In genomic region chrV:13880163-13880562, ce11 we compare ENCODE assay signal across 7 worm cellular contexts.
A peak's percentile ranks its signal among the peaks of the same experiment; 100 is the strongest.
TF ChIP-seq lines count a peak whose summit lies in the region.

No protein-coding gene starts in this region.

TF ChIP-seq in whole organism, L1 larva, 84 proteins besides CTCF, POLR2A, EP300 and RAD21:
- TF ChIP-seq Y116A8C.19 (tag; optimal IDR thresholded peaks at IDR 0.05; lab: Kevin White, UChicago; ENCODE audit: borderline replicate concordance) (no peak), mep-1 (tag; optimal IDR thresholded peaks at IDR 0.05; lab: Kevin White, UChicago) (no peak), dpl-1 (GFP tag; optimal IDR thresholded peaks at IDR 0.05; lab: Kevin White, UChicago) (peak; percentile 6 to 62 (median 56)), lin-14 (GFP tag; optimal IDR thresholded peaks at IDR 0.05; lab: Kevin White, UChicago) (peak; percentile 58), lin-35 (GFP tag; optimal IDR thresholded peaks at IDR 0.05; lab: Kevin White, UChicago) (peak; percentile 19 to 55), rnt-1 (tag; optimal IDR thresholded peaks at IDR 0.05; lab: Kevin White, UChicago) (peak; percentile 3), snu-23 (GFP tag; optimal IDR thresholded peaks at IDR 0.05; lab: Kevin White, UChicago) (peak; percentile 15), blmp-1 (tag; optimal IDR thresholded peaks at IDR 0.05; lab: Kevin White, UChicago) (peak; percentile 4), lsy-2 (tag; optimal IDR thresholded peaks at IDR 0.05; lab: Kevin White, UChicago) (peak in 1 of 2 experiments; percentile 41), elt-2 (tag; optimal IDR thresholded peaks at IDR 0.05; lab: Kevin White, UChicago) (no peak), efl-1 (optimal IDR thresholded peaks at IDR 0.05; lab: Kevin White, UChicago) (peak; percentile 39 to 54), efl-1 (GFP tag; optimal IDR thresholded peaks at IDR 0.05 in 1 of 2; lab: Kevin White, UChicago) (peak; percentile 57 to 87)

TF ChIP-seq in whole organism, L2 larva, 48 proteins besides CTCF, POLR2A, EP300 and RAD21:
- no peak for TF ChIP-seq R02D3.7 (tag; optimal IDR thresholded peaks at IDR 0.05; lab: Kevin White, UChicago)
- peak; percentile 33 for TF ChIP-seq C34F6.9 (tag; optimal IDR thresholded peaks at IDR 0.05; lab: Kevin White, UChicago)
- no peak for TF ChIP-seq ama-1 (optimal IDR thresholded peaks at IDR 0.05; lab: Kevin White, UChicago)
- no peak for TF ChIP-seq unc-55 (GFP tag; optimal IDR thresholded peaks at IDR 0.05; lab: Kevin White, UChicago)
- TF ChIP-seq dmd-4 (tag; optimal IDR thresholded peaks at IDR 0.05; lab: Kevin White, UChicago): no peak
- TF ChIP-seq ZK546.5 (tag; optimal IDR thresholded peaks at IDR 0.05; lab: Kevin White, UChicago): no peak
TF ChIP-seq in whole organism, L2 larva: peak in this region for 1.

TF ChIP-seq in whole organism, L3 larva, 47 proteins besides CTCF, POLR2A, EP300 and RAD21 (continues in another document):
- TF ChIP-seq pha-4 (tag; optimal IDR thresholded peaks at IDR 0.05; lab: Kevin White, UChicago) (peak; percentile 56), aly-2 (tag; optimal IDR thresholded peaks at IDR 0.05; lab: Kevin White, UChicago) (no peak), elt-1 (tag; optimal IDR thresholded peaks at IDR 0.05; lab: Kevin White, UChicago) (no peak), R02D3.7 (tag; optimal IDR thresholded peaks at IDR 0.05; lab: Kevin White, UChicago) (no peak), nhr-11 (tag; optimal IDR thresholded peaks at IDR 0.05; lab: Kevin White, UChicago) (no peak), nfya-1 (tag; optimal IDR thresholded peaks at IDR 0.05; lab: Kevin White, UChicago; ENCODE audit: insufficient read depth) (peak; percentile 20), snpc-4 (tag; optimal IDR thresholded peaks at IDR 0.05; lab: Kevin White, UChicago) (peak; percentile 28), nhr-43 (tag; optimal IDR thresholded peaks at IDR 0.05; lab: Kevin White, UChicago; ENCODE audit: poor library complexity, severe bottlenecking) (peak; percentile 30), nhr-67 (tag; optimal IDR thresholded peaks at IDR 0.05; lab: Kevin White, UChicago) (no peak), ceh-16 (tag; optimal IDR thresholded peaks at IDR 0.05; lab: Kevin White, UChicago) (no peak), lin-15B (tag; optimal IDR thresholded peaks at IDR 0.05; lab: Kevin White, UChicago) (peak; percentile 63), lin-39 (tag; optimal IDR thresholded peaks at IDR 0.05; lab: Kevin White, UChicago) (no peak), nhr-77 (tag; optimal IDR thresholded peaks at IDR 0.05; lab: Kevin White, UChicago) (no peak), ztf-11 (tag; optimal IDR thresholded peaks at IDR 0.05; lab: Kevin White, UChicago) (no peak), ceh-28 (tag; optimal IDR thresholded peaks at IDR 0.05; lab: Kevin White, UChicago) (no peak)

TF ChIP-seq in whole organism, L4 larva, 104 proteins besides CTCF, POLR2A, EP300 and RAD21 (continues in another document):
- TF ChIP-seq mdt-29 (GFP tag; IDR thresholded peaks at IDR 0.05; lab: Robert Waterston, UW) (no peak), lin-29 (GFP tag; IDR thresholded peaks at IDR 0.05; lab: Robert Waterston, UW) (no peak), pqm-1 (tag; optimal IDR thresholded peaks at IDR 0.05; lab: Kevin White, UChicago) (no peak), T26A8.4 (GFP tag; IDR thresholded peaks at IDR 0.05; lab: Robert Waterston, UW) (no peak), mxl-2 (GFP tag; conservative IDR thresholded peaks at IDR 0.05; lab: Robert Waterston, UW) (no peak), nhr-102 (tag; optimal IDR thresholded peaks at IDR 0.05; lab: Kevin White, UChicago) (no peak), dve-1 (tag; optimal IDR thresholded peaks at IDR 0.05; lab: Kevin White, UChicago; ENCODE audit: insufficient read depth) (peak; percentile 1), F49E8.2 (tag; optimal IDR thresholded peaks at IDR 0.05; lab: Kevin White, UChicago; ENCODE audit: borderline replicate concordance) (no peak), dmd-8 (GFP tag; IDR thresholded peaks at IDR 0.05; lab: Robert Waterston, UW) (no peak), ceh-20 (GFP tag; IDR thresholded peaks at IDR 0.05; lab: Robert Waterston, UW) (no peak), tag-97 (GFP tag; IDR thresholded peaks at IDR 0.05; lab: Robert Waterston, UW) (no peak), hlh-30 (tag; optimal IDR thresholded peaks at IDR 0.05; lab: Kevin White, UChicago; ENCODE audit: insufficient read depth) (peak; percentile 30), Y75B8A.6 (GFP tag; IDR thresholded peaks at IDR 0.05; lab: Robert Waterston, UW) (no peak), php-3 (GFP tag; IDR thresholded peaks at IDR 0.05; lab: Robert Waterston, UW) (no peak), aly-2 (tag; optimal IDR thresholded peaks at IDR 0.05; lab: Kevin White, UChicago) (no peak), ZK337.2 (GFP tag; IDR thresholded peaks at IDR 0.05; lab: Robert Waterston, UW) (no peak)

TF ChIP-seq in whole organism, late embryonic, 69 proteins besides CTCF, POLR2A, EP300 and RAD21:
- TF ChIP-seq pat-9 (tag; optimal IDR thresholded peaks at IDR 0.05; lab: Kevin White, UChicago) (no peak), ceh-6 (GFP tag; optimal IDR thresholded peaks at IDR 0.05; lab: Kevin White, UChicago) (no peak), ztf-16 (tag; optimal IDR thresholded peaks at IDR 0.05; lab: Kevin White, UChicago) (no peak), unc-42 (tag; optimal IDR thresholded peaks at IDR 0.05; lab: Kevin White, UChicago) (peak; percentile 18), rnt-1 (tag; optimal IDR thresholded peaks at IDR 0.05; lab: Kevin White, UChicago) (no peak)

TF ChIP-seq in whole organism, mixed stage, embryonic, 35 proteins besides CTCF, POLR2A, EP300 and RAD21:
- no peak for TF ChIP-seq unc-39 (tag; optimal IDR thresholded peaks at IDR 0.05; lab: Kevin White, UChicago)
- TF ChIP-seq unc-62 (GFP tag; optimal IDR thresholded peaks at IDR 0.05; lab: Kevin White, UChicago): no peak
- peak; percentile 3 for TF ChIP-seq hlh-1 (tag; optimal IDR thresholded peaks at IDR 0.05; lab: Kevin White, UChicago)
- no peak for TF ChIP-seq mab-5 (tag; optimal IDR thresholded peaks at IDR 0.05; lab: Kevin White, UChicago)
- no peak for TF ChIP-seq ztf-11 (tag; optimal IDR thresholded peaks at IDR 0.05; lab: Kevin White, UChicago)
- no peak for TF ChIP-seq mls-2 (tag; optimal IDR thresholded peaks at IDR 0.05; lab: Kevin White, UChicago)
- TF ChIP-seq mep-1 (tag; optimal IDR thresholded peaks at IDR 0.05; lab: Kevin White, UChicago): no peak
TF ChIP-seq in whole organism, mixed stage, embryonic: peak in this region for 1.

TF ChIP-seq in whole organism, young adult, 124 proteins besides CTCF, POLR2A, EP300 and RAD21:
- no peak for TF ChIP-seq D2030.7 (GFP tag; IDR thresholded peaks at IDR 0.05; lab: Robert Waterston, UW)
- peak; percentile 71; the same call in 1 of the 2 replicates for TF ChIP-seq hmg-1.2 (GFP tag; IDR thresholded peaks at IDR 0.05; lab: Robert Waterston, UW)
- no peak for TF ChIP-seq hlh-12 (tag; optimal IDR thresholded peaks at IDR 0.05; lab: Kevin White, UChicago)
- 0 out of 2 replicates have a peak, but pooled peaks have one; percentile 8 for TF ChIP-seq mcd-1 (GFP tag; IDR thresholded peaks at IDR 0.05; lab: Robert Waterston, UW)
